Worm (Caenorhabditis elegans) whole organism, L1 larva: ENCODE data around the gene srz-54.

Experiments
- C34B4.2 ChIP-seq: sonication (generic microtip); optimal IDR thresholded peaks from 2 replicates; lab custom pipeline; 2017; ENCODE audit warnings: mild to moderate bottlenecking, missing genetic modification characterization, missing compliant biosample characterization
- Y116A8C.19 ChIP-seq: sonication (generic microtip); optimal IDR thresholded peaks from 2 replicates; lab custom pipeline; 2016; ENCODE audit warnings: missing compliant biosample characterization, missing genetic modification characterization, borderline replicate concordance
- ama-1 ChIP-seq: fragments of 150-350 bp; optimal IDR thresholded peaks from 2 replicates; lab custom pipeline; 2014
- ceh-63 ChIP-seq: fragments of 200-800 bp; sonication (Bioruptor generic); optimal IDR thresholded peaks from 2 replicates; lab custom pipeline; 2018; ENCODE audit warnings: mild to moderate bottlenecking, missing genetic modification characterization, missing compliant biosample characterization
- ceh-90 ChIP-seq: sonication (generic microtip); optimal IDR thresholded peaks from 2 replicates; lab custom pipeline; 2016; ENCODE audit warnings: missing genetic modification characterization, missing compliant biosample characterization
- ces-1 ChIP-seq: fragments of 150-350 bp; optimal IDR thresholded peaks from 2 replicates; lab custom pipeline; 2014; ENCODE audit warnings: missing biosample characterization, missing genetic modification reagents, missing genetic modification characterization
- dpl-1 ChIP-seq, 3 experiments: fragments of 150-350 bp in 2 of 3; sonication (generic microtip) in 1 of 3; optimal IDR thresholded peaks; 2 replicates each; lab custom pipeline; 2014 to 2017; ENCODE audit warnings: missing biosample characterization in 3 of 3, missing genetic modification characterization in 3 of 3, missing genetic modification reagents in 3 of 3
- dsc-1 ChIP-seq: sonication (generic microtip); optimal IDR thresholded peaks from 2 replicates; lab custom pipeline; 2016; ENCODE audit warnings: mild to moderate bottlenecking, missing genetic modification characterization, missing compliant biosample characterization
- elt-2 ChIP-seq: sonication (generic microtip); optimal IDR thresholded peaks from 2 replicates; lab custom pipeline; 2016; ENCODE audit warnings: missing genetic modification characterization, mild to moderate bottlenecking, inconsistent platforms, missing compliant biosample characterization, missing genetic modification reagents
- ets-5 ChIP-seq: fragments of 200-800 bp; sonication (Bioruptor generic); IDR thresholded peaks from 2 replicates; pipeline ENCODE4 v1.3.6; 2022; ENCODE audit warnings: missing genetic modification characterization, missing compliant biosample characterization
- fkh-4 ChIP-seq: sonication (generic microtip); optimal IDR thresholded peaks from 2 replicates; lab custom pipeline; 2016; ENCODE audit warnings: missing compliant biosample characterization, missing genetic modification characterization, borderline replicate concordance
- fos-1 ChIP-seq: fragments of 150-350 bp; optimal IDR thresholded peaks from 2 replicates; lab custom pipeline; 2014; ENCODE audit warnings: missing biosample characterization, missing genetic modification characterization
- irx-1 ChIP-seq: sonication (generic microtip); optimal IDR thresholded peaks from 2 replicates; lab custom pipeline; 2016; ENCODE audit warnings: missing genetic modification characterization, missing compliant biosample characterization
- lin-13 ChIP-seq: fragments of 150-350 bp; optimal IDR thresholded peaks from 2 replicates; lab custom pipeline; 2014; ENCODE audit warnings: missing biosample characterization, missing genetic modification reagents, missing genetic modification characterization
- lin-14 ChIP-seq: fragments of 200-800 bp; sonication (Bioruptor generic); optimal IDR thresholded peaks from 2 replicates; lab custom pipeline; 2018; ENCODE audit warnings: mild to moderate bottlenecking, missing genetic modification characterization, moderate library complexity, missing compliant biosample characterization
- lin-15B ChIP-seq: fragments of 150-350 bp; sonication (generic microtip); optimal IDR thresholded peaks from 3 replicates; lab custom pipeline; 2014; ENCODE audit warnings: missing biosample characterization, missing genetic modification characterization
- lin-35 ChIP-seq, 2 experiments: fragments of 150-350 bp; optimal IDR thresholded peaks; 2 replicates each; lab custom pipeline; 2014; ENCODE audit warnings: missing biosample characterization in 2 of 2, missing genetic modification characterization in 2 of 2, missing genetic modification reagents in 2 of 2
- lir-3 ChIP-seq: sonication (generic microtip); optimal IDR thresholded peaks from 2 replicates; lab custom pipeline; 2016; ENCODE audit warnings: mild to moderate bottlenecking, missing genetic modification characterization, moderate library complexity, missing compliant biosample characterization; ENCODE audit not compliant: poor library complexity
- lsy-2 ChIP-seq, 2 experiments: fragments of 150-350 bp; optimal IDR thresholded peaks; 2 replicates each; lab custom pipeline; 2014; ENCODE audit warnings: missing biosample characterization in 2 of 2, missing genetic modification characterization in 2 of 2
- mab-9 ChIP-seq: fragments of 200-800 bp; sonication (Bioruptor generic); IDR thresholded peaks from 2 replicates; pipeline ENCODE4 v1.3.6; 2022; ENCODE audit warnings: missing genetic modification reagents, missing genetic modification characterization, missing compliant biosample characterization
- mdl-1 ChIP-seq, 2 experiments: fragments of 150-350 bp; optimal IDR thresholded peaks; 2 replicates each; lab custom pipeline; 2014 to 2017; ENCODE audit warnings: missing biosample characterization in 2 of 2, missing genetic modification characterization in 2 of 2, inconsistent platforms in 1 of 2
- mef-2 ChIP-seq: fragments of 150-350 bp; optimal IDR thresholded peaks from 2 replicates; lab custom pipeline; 2014; ENCODE audit warnings: missing biosample characterization, missing genetic modification characterization
- mep-1 ChIP-seq: fragments of 150-350 bp; optimal IDR thresholded peaks from 2 replicates; lab custom pipeline; 2014; ENCODE audit warnings: missing biosample characterization, missing genetic modification characterization
- nhr-12 ChIP-seq: sonication (generic microtip); optimal IDR thresholded peaks from 2 replicates; lab custom pipeline; 2017; ENCODE audit warnings: missing biosample characterization, missing genetic modification characterization
- nhr-28 ChIP-seq: fragments of 150-350 bp; optimal IDR thresholded peaks from 2 replicates; lab custom pipeline; 2014; ENCODE audit warnings: missing biosample characterization, missing genetic modification characterization
- nhr-77 ChIP-seq: fragments of 150-350 bp; optimal IDR thresholded peaks from 2 replicates; lab custom pipeline; 2014; ENCODE audit warnings: missing biosample characterization, missing genetic modification characterization
- nhr-84 ChIP-seq: sonication (generic microtip); optimal IDR thresholded peaks from 2 replicates; lab custom pipeline; 2017; ENCODE audit warnings: missing biosample characterization, missing genetic modification characterization
- nhr-90 ChIP-seq: sonication (generic microtip); optimal IDR thresholded peaks from 2 replicates; lab custom pipeline; 2016; ENCODE audit warnings: mild to moderate bottlenecking, missing genetic modification characterization, missing compliant biosample characterization; ENCODE audit not compliant: poor library complexity
- pag-3 ChIP-seq: sonication (generic microtip); optimal IDR thresholded peaks from 2 replicates; lab custom pipeline; 2017; ENCODE audit warnings: missing genetic modification characterization, mild to moderate bottlenecking, missing compliant biosample characterization, antibody characterized with exemption, borderline replicate concordance; ENCODE audit not compliant: insufficient read depth
- pqm-1 ChIP-seq: sonication (generic microtip); optimal IDR thresholded peaks from 3 replicates; lab custom pipeline; 2017; ENCODE audit warnings: missing biosample characterization, missing genetic modification characterization
- rnt-1 ChIP-seq: sonication (generic microtip); optimal IDR thresholded peaks from 2 replicates; lab custom pipeline; 2016; ENCODE audit warnings: mild to moderate bottlenecking, missing genetic modification characterization, moderate library complexity, missing compliant biosample characterization
- sptf-1 ChIP-seq: fragments of 150-350 bp; optimal IDR thresholded peaks from 2 replicates; lab custom pipeline; 2014; ENCODE audit warnings: missing biosample characterization, missing genetic modification characterization
- sup-37 ChIP-seq: fragments of 200-800 bp; sonication (Bioruptor generic); optimal IDR thresholded peaks from 2 replicates; lab custom pipeline; 2018; ENCODE audit warnings: mild to moderate bottlenecking, missing genetic modification characterization, missing compliant biosample characterization
- swsn-7 ChIP-seq: sonication (generic microtip); optimal IDR thresholded peaks from 2 replicates; lab custom pipeline; 2016; ENCODE audit warnings: missing genetic modification characterization, missing compliant biosample characterization
- unc-130 ChIP-seq: fragments of 150-350 bp; optimal IDR thresholded peaks from 2 replicates; lab custom pipeline; 2017; ENCODE audit warnings: missing biosample characterization, missing genetic modification characterization, inconsistent platforms
- unc-98 ChIP-seq: fragments of 200-800 bp; sonication (Bioruptor generic); IDR thresholded peaks from 2 replicates; pipeline ENCODE4 v1.3.6; 2022; ENCODE audit warnings: missing genetic modification characterization, missing compliant biosample characterization
- vab-15 ChIP-seq: sonication (generic microtip); optimal IDR thresholded peaks from 2 replicates; lab custom pipeline; 2017; ENCODE audit warnings: missing genotype, mild to moderate bottlenecking, missing genetic modification characterization, missing compliant biosample characterization
- zag-1 ChIP-seq: fragments of 150-350 bp; optimal IDR thresholded peaks from 2 replicates; lab custom pipeline; 2014; ENCODE audit warnings: missing biosample characterization, missing genetic modification characterization
- ztf-11 ChIP-seq, 2 experiments: sonication (generic microtip); optimal IDR thresholded peaks; 2 replicates each; lab custom pipeline; 2016 to 2017; ENCODE audit warnings: missing genetic modification characterization in 2 of 2, missing biosample characterization in 1 of 2, missing compliant biosample characterization in 1 of 2

Gene srz-54

DNA sequence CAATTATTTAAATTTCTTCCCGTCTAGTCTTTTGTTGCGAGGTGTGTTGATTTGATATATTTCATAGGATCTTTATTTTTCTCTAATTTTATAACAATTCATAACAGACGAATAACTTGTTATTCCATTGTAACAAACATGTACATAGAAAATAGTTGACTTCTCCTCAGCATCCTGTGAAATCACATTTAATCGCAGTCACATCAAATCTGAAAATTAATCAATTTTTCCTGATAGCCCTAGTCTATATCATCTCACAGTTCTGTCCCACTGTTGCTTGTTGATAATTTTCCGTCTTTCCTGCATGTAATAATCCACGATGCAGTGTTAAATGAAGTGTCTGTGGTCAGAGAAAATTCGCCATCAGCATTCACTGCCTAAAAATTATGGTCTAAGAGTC, 7.3 kb downstream of the srz-54 start:
- TF ChIP-seq sptf-1 (tag; lab: Kevin White, UChicago), result no peak
- no peak for TF ChIP-seq mdl-1 (tag; optimal IDR thresholded peaks at IDR 0.05; lab: Kevin White, UChicago)
- no peak for TF ChIP-seq unc-98 (GFP tag; lab: Robert Waterston, UW)
- TF ChIP-seq zag-1 (tag; lab: Kevin White, UChicago), result no peak
- no peak for TF ChIP-seq fos-1 (tag; lab: Kevin White, UChicago)
- TF ChIP-seq rnt-1 (tag; lab: Kevin White, UChicago), result no peak
- TF ChIP-seq Y116A8C.19, result no peak
- TF ChIP-seq lir-3, result no peak
- TF ChIP-seq lsy-2 (tag; optimal IDR thresholded peaks at IDR 0.05; lab: Kevin White, UChicago), result no peak
- no peak for TF ChIP-seq mab-9 (GFP tag; lab: Robert Waterston, UW)
- no peak for TF ChIP-seq ets-5
- no peak for TF ChIP-seq fkh-4 (tag; lab: Kevin White, UChicago)
- TF ChIP-seq C34B4.2 (tag; lab: Kevin White, UChicago), result no peak
- TF ChIP-seq unc-130 (tag; lab: Kevin White, UChicago), result no peak
- no peak for TF ChIP-seq ama-1
- TF ChIP-seq mef-2 (tag; lab: Kevin White, UChicago), result no peak

DNA sequence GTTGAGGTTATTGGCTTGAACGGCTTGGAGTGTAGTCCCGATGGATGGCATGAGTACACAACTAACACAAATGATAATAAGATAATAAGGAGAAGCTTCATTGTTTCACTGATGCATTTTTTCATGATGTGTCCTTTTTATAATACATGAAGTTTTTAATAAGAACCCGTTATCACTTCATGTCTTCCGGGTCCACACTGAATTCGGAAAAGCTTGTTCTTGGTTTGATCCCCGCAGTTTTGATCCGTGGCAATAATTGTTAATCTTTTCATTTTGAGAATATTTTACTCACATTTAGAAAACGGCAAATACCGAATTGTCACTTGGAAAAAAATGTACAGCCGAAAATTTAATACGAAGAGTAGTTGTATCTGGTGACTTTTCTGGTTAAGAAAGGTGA, 8.1 kb downstream of the srz-54 start, which contains the start of gene Y102A5C.27:
Gene Y102A5C.27, minus strand, starts transcription at position 101 of the 400 bp plus-strand sequence.
- no peak for TF ChIP-seq swsn-7
- TF ChIP-seq vab-15 (tag; lab: Kevin White, UChicago), result no peak
- no peak for TF ChIP-seq lin-13 (GFP tag; lab: Kevin White, UChicago)
- no peak for TF ChIP-seq dpl-1 (GFP tag; optimal IDR thresholded peaks at IDR 0.05; lab: Kevin White, UChicago)
- TF ChIP-seq lin-14, result no peak
- no peak for TF ChIP-seq nhr-84 (tag; lab: Kevin White, UChicago)
- TF ChIP-seq pqm-1 (tag; lab: Kevin White, UChicago), result no peak
- TF ChIP-seq lin-15B (tag; lab: Kevin White, UChicago), result no peak
- TF ChIP-seq ceh-63, result no peak
- no peak for TF ChIP-seq ces-1 (GFP tag; lab: Kevin White, UChicago)
- no peak for TF ChIP-seq nhr-28
- no peak for TF ChIP-seq sup-37 (GFP tag; lab: Kevin White, UChicago)

DNA sequence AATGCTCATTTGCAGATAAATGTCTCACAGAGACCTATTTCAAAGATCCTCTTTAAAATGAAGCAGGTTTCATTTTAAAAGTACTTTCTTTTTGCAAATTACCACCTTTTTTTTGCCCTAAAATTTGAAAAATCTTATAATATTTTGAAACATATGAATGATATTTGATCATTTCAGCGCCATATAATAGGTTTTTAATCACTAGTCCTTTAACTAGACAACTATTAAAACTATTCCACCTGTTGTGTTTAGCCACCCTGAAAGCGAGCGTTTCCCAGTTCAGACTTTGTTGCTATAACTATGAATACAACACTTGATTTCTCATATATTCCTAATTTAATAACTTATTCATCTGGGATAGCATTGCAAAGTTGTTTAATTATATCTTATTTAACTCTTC, 11.3 kb downstream of the srz-54 start, which contains the start of gene srz-95:
Gene srz-95, plus strand, starts transcription at position 301 of the 400 bp plus-strand sequence.
- no peak for TF ChIP-seq lin-35 (GFP tag; optimal IDR thresholded peaks at IDR 0.05; lab: Kevin White, UChicago)
- TF ChIP-seq lin-14, result no peak
- no peak for TF ChIP-seq ceh-90 (tag; lab: Kevin White, UChicago)
- TF ChIP-seq nhr-12 (tag; lab: Kevin White, UChicago), result no peak
- no peak for TF ChIP-seq mep-1 (tag; lab: Kevin White, UChicago)
- no peak for TF ChIP-seq mab-9 (GFP tag; lab: Robert Waterston, UW)
- no peak for TF ChIP-seq unc-130 (tag; lab: Kevin White, UChicago)
- no peak for TF ChIP-seq nhr-77 (tag; lab: Kevin White, UChicago)
- no peak for TF ChIP-seq swsn-7
- TF ChIP-seq pag-3 (tag; lab: Kevin White, UChicago), result no peak
- TF ChIP-seq pqm-1 (tag; lab: Kevin White, UChicago), result no peak
- TF ChIP-seq nhr-90 (tag; lab: Kevin White, UChicago), result no peak
- no peak for TF ChIP-seq ztf-11 (tag; optimal IDR thresholded peaks at IDR 0.05; lab: Kevin White, UChicago)
- TF ChIP-seq dsc-1 (tag; lab: Kevin White, UChicago), result no peak
- TF ChIP-seq vab-15 (tag; lab: Kevin White, UChicago), result no peak
- TF ChIP-seq irx-1, result no peak
- TF ChIP-seq elt-2, result no peak
